Fruit fly (Drosophila melanogaster): ENCODE data around the gene stol.

dm6 chr2L:15761409-15762407 lies 43.6 kb upstream of the stol start:
- TF ChIP-seq CG33017 (tag; optimal IDR thresholded peaks at IDR 0.05) (peak; percentile 65), Crg-1 (GFP tag; optimal IDR thresholded peaks at IDR 0.05) (no peak), toe (GFP tag; optimal IDR thresholded peaks at IDR 0.05) (peak; percentile 33)

All from whole organism, adult.